Fruit fly (Drosophila melanogaster) whole organism, adult: ENCODE measurements around the gene CG7011.
A peak's percentile ranks its signal among the peaks of the same experiment; 100 is the strongest.

Experiments
- CG11617 ChIP-seq: fragments of 200-800 bp; sonication (Bioruptor generic); optimal IDR thresholded peaks from 2 replicates; lab custom pipeline; 2017; ENCODE audit warnings: mild to moderate bottlenecking, missing biosample characterization, missing genetic modification reagents, missing genetic modification characterization
- CG12768 ChIP-seq: fragments of 200-800 bp; sonication (Bioruptor generic); optimal IDR thresholded peaks from 2 replicates; lab custom pipeline; 2017; ENCODE audit warnings: missing biosample characterization, missing genetic modification characterization, mild to moderate bottlenecking, moderate library complexity, missing genetic modification reagents
- CG14711 ChIP-seq: fragments of 200-800 bp; sonication (Bioruptor generic); optimal IDR thresholded peaks from 2 replicates; lab custom pipeline; 2018; ENCODE audit warnings: missing biosample characterization, mild to moderate bottlenecking, missing genetic modification characterization, moderate library complexity
- CG1620 ChIP-seq: fragments of 200-800 bp; sonication (Bioruptor generic); optimal IDR thresholded peaks from 2 replicates; lab custom pipeline; 2016; ENCODE audit warnings: missing biosample characterization, missing genetic modification characterization
- CG33017 ChIP-seq: fragments of 200-800 bp; sonication (Bioruptor generic); optimal IDR thresholded peaks from 2 replicates; lab custom pipeline; 2018; ENCODE audit warnings: missing biosample characterization, mild to moderate bottlenecking, missing genetic modification characterization, moderate library complexity
- CG5204 ChIP-seq: fragments of 200-800 bp; sonication (Bioruptor generic); optimal IDR thresholded peaks from 2 replicates; lab custom pipeline; 2016; ENCODE audit warnings: missing biosample characterization, missing genetic modification characterization
- CG7045 ChIP-seq: fragments of 200-800 bp; sonication (Bioruptor generic); optimal IDR thresholded peaks from 2 replicates; lab custom pipeline; 2017; ENCODE audit warnings: missing biosample characterization, mild to moderate bottlenecking, missing genetic modification characterization
- CG7101 ChIP-seq: fragments of 200-800 bp; sonication (Bioruptor generic); optimal IDR thresholded peaks from 2 replicates; lab custom pipeline; 2018; ENCODE audit warnings: missing biosample characterization, mild to moderate bottlenecking, missing genetic modification characterization, moderate library complexity
- Clk ChIP-seq: fragments of 200-800 bp; sonication (Bioruptor generic); optimal IDR thresholded peaks from 2 replicates; lab custom pipeline; 2017; ENCODE audit warnings: missing biosample characterization, missing genetic modification characterization
- Crg-1 ChIP-seq: fragments of 200-800 bp; sonication (Bioruptor generic); optimal IDR thresholded peaks from 2 replicates; lab custom pipeline; 2016; ENCODE audit warnings: missing biosample characterization, missing genetic modification characterization
- Hr96 ChIP-seq: fragments of 200-800 bp; sonication (Bioruptor generic); optimal IDR thresholded peaks from 2 replicates; lab custom pipeline; 2016; ENCODE audit warnings: missing biosample characterization, missing genetic modification characterization
- Mnt ChIP-seq: fragments of 200-800 bp; sonication (Bioruptor generic); optimal IDR thresholded peaks from 2 replicates; lab custom pipeline; 2016; ENCODE audit warnings: missing biosample characterization, mild to moderate bottlenecking, missing genetic modification characterization
- bab1 ChIP-seq: fragments of 200-800 bp; sonication (Bioruptor generic); optimal IDR thresholded peaks from 3 replicates; lab custom pipeline; 2019; ENCODE audit warnings: missing biosample characterization, mild to moderate bottlenecking, missing genetic modification characterization, moderate library complexity
- cic ChIP-seq: fragments of 200-800 bp; sonication (Bioruptor generic); optimal IDR thresholded peaks from 2 replicates; lab custom pipeline; 2017; ENCODE audit warnings: missing biosample characterization, mild to moderate bottlenecking, missing genetic modification characterization, moderate library complexity
- cnc ChIP-seq, 2 experiments: fragments of >200 bp; optimal IDR thresholded peaks; 2 replicates each; lab custom pipeline; 2017
- kay ChIP-seq: fragments of 200-800 bp; sonication (Bioruptor generic); peaks from one replicate; lab custom pipeline; 2016; ENCODE audit warnings: missing biosample characterization, missing genetic modification characterization, borderline replicate concordance
- ovo ChIP-seq: fragments of 200-800 bp; sonication (Bioruptor generic); optimal IDR thresholded peaks from 2 replicates; lab custom pipeline; 2016; ENCODE audit warnings: missing biosample characterization, missing genetic modification characterization
- pad ChIP-seq: fragments of 200-800 bp; sonication (Bioruptor generic); optimal IDR thresholded peaks from 3 replicates; lab custom pipeline; 2017; ENCODE audit warnings: missing biosample characterization, missing genetic modification characterization, mild to moderate bottlenecking, moderate library complexity, missing genetic modification reagents
- tj ChIP-seq: fragments of 200-800 bp; sonication (Bioruptor generic); optimal IDR thresholded peaks from 3 replicates; lab custom pipeline; 2017; ENCODE audit warnings: missing biosample characterization, mild to moderate bottlenecking, missing genetic modification characterization, moderate library complexity
- toe ChIP-seq: fragments of 200-800 bp; sonication (Bioruptor generic); optimal IDR thresholded peaks from 2 replicates; lab custom pipeline; 2016; ENCODE audit warnings: missing biosample characterization, missing genetic modification characterization

Gene CG7011

dm6 chr3L:15171769-15172403 is 8.5 kb upstream of the CG7011 start:
- TF ChIP-seq CG7045 (GFP tag; lab: Kevin White, UChicago): no peak
- no peak for TF ChIP-seq cnc (optimal IDR thresholded peaks at IDR 0.05; lab: Kevin White, UChicago)
- no peak for TF ChIP-seq Mnt (GFP tag; lab: Kevin White, UChicago)
- TF ChIP-seq kay: no peak
- TF ChIP-seq CG14711 (tag; lab: Kevin White, UChicago): no peak
- no peak for TF ChIP-seq CG1620
- no peak for TF ChIP-seq cic (GFP tag; lab: Kevin White, UChicago)
- TF ChIP-seq pad (GFP tag; lab: Kevin White, UChicago): no peak
- TF ChIP-seq CG5204 (GFP tag; lab: Kevin White, UChicago): no peak
- TF ChIP-seq Clk (GFP tag; lab: Kevin White, UChicago): no peak
- no peak for TF ChIP-seq bab1 (GFP tag; lab: Kevin White, UChicago)
- TF ChIP-seq CG33017 (tag; lab: Kevin White, UChicago): no peak
- no peak for TF ChIP-seq tj (GFP tag; lab: Kevin White, UChicago)
- TF ChIP-seq CG11617: no peak
- TF ChIP-seq Hr96: no peak
- no peak for TF ChIP-seq ovo
- TF ChIP-seq Crg-1 (GFP tag; lab: Kevin White, UChicago): no peak
- no peak for TF ChIP-seq toe (GFP tag; lab: Kevin White, UChicago)

dm6 chr3L:15169795-15170194 is 6.4 kb upstream of the CG7011 start:
- TF ChIP-seq ovo: no peak
- TF ChIP-seq pad (GFP tag; lab: Kevin White, UChicago): no peak
- TF ChIP-seq CG7045 (GFP tag; lab: Kevin White, UChicago): no peak
- TF ChIP-seq CG12768: no peak
- TF ChIP-seq kay: no peak
- no peak for TF ChIP-seq CG1620

- TF ChIP-seq bab1 (GFP tag; lab: Kevin White, UChicago) (no peak), cnc (optimal IDR thresholded peaks at IDR 0.05; lab: Kevin White, UChicago) (no peak), Mnt (GFP tag; lab: Kevin White, UChicago) (no peak), CG1620 (no peak), ovo (no peak), CG14711 (tag; lab: Kevin White, UChicago) (no peak), pad (GFP tag; lab: Kevin White, UChicago) (no peak), kay (no peak), CG11617 (no peak), Crg-1 (GFP tag; lab: Kevin White, UChicago) (no peak), CG33017 (tag; lab: Kevin White, UChicago) (no peak), CG12768 (no peak)
Measured at dm6 chr3L:15169010-15169409, 5.6 kb upstream of the CG7011 start.

DNA sequence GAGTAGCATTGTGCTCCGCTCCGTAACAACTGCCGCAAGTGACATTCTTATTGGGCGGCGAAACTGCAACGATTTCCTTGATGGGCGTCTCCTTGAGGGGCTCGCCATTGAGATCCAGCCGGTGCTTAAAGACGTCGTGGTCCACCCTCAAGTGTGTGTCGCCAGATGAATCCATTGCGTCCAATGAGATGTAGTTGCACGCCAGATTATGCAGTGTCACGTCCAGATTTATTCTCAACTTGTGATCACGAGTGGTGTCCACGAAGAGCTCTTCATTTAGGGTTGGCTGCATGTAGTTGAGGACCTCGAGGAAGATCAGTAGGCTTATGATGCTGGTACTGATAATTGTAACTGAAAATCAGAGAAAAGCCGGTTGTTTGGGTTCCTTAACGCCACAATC is 440 bp downstream of the CG7011 start:
- TF ChIP-seq cnc (optimal IDR thresholded peaks at IDR 0.05; lab: Kevin White, UChicago): peak; percentile 60 to 79
- TF ChIP-seq Hr96: no peak

DNA sequence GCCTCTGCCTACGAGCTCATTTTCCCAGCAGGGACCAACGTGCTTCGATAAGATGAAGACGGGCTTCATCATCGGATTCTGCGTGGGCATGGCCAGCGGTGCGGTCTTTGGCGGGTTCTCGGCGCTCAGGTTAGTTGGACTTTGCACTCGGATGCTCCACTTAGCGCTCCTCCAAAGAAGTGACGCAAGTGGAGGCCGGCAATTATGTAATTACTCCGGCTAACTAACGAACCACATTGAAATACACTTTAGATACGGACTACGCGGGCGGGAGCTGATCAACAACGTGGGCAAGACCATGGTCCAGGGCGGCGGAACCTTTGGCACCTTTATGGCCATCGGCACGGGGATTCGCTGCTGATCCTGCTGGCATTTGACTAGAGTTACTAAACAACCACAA is 1.4 kb downstream of the CG7011 start:
- no peak for TF ChIP-seq CG7101 (tag; lab: Kevin White, UChicago)
- no peak for TF ChIP-seq tj (GFP tag; lab: Kevin White, UChicago)
- no peak for TF ChIP-seq Crg-1 (GFP tag; lab: Kevin White, UChicago)
- TF ChIP-seq CG11617: no peak
- TF ChIP-seq CG33017 (tag; lab: Kevin White, UChicago): no peak
- TF ChIP-seq toe (GFP tag; lab: Kevin White, UChicago): no peak
- no peak for TF ChIP-seq cic (GFP tag; lab: Kevin White, UChicago)
- no peak for TF ChIP-seq CG12768
- TF ChIP-seq bab1 (GFP tag; lab: Kevin White, UChicago): no peak
- TF ChIP-seq Hr96: no peak
- no peak for TF ChIP-seq ovo
- no peak for TF ChIP-seq CG14711 (tag; lab: Kevin White, UChicago)
- no peak for TF ChIP-seq cnc (optimal IDR thresholded peaks at IDR 0.05; lab: Kevin White, UChicago)
- no peak for TF ChIP-seq Clk (GFP tag; lab: Kevin White, UChicago)
- TF ChIP-seq CG1620: no peak

- TF ChIP-seq ovo (no peak), bab1 (GFP tag; lab: Kevin White, UChicago) (peak; percentile 44), Clk (GFP tag; lab: Kevin White, UChicago) (no peak), tj (GFP tag; lab: Kevin White, UChicago) (no peak), Mnt (GFP tag; lab: Kevin White, UChicago) (peak; percentile 56), CG1620 (no peak), CG33017 (tag; lab: Kevin White, UChicago) (no peak), Crg-1 (GFP tag; lab: Kevin White, UChicago) (no peak), cnc (optimal IDR thresholded peaks at IDR 0.05; lab: Kevin White, UChicago) (no peak), CG7101 (tag; lab: Kevin White, UChicago) (peak; percentile 42), toe (GFP tag; lab: Kevin White, UChicago) (no peak), cic (GFP tag; lab: Kevin White, UChicago) (no peak), Hr96 (no peak), CG12768 (no peak), CG11617 (no peak), CG14711 (tag; lab: Kevin White, UChicago) (no peak), CG7045 (GFP tag; lab: Kevin White, UChicago) (no peak), pad (GFP tag; lab: Kevin White, UChicago) (no peak)
Measured at dm6 chr3L:15161549-15161948, 1.9 kb downstream of the CG7011 start, which contains the start of gene CG6878. Gene CG6878, plus strand, starts transcription at chr3L:15161817.
